Worm (Caenorhabditis elegans) whole organism, L1 larva: Measurements from ENCODE around the gene gst-23.
A peak's percentile ranks its signal among the peaks of the same experiment; 100 is the strongest.

Experiments used
- C04F5.9 ChIP-seq: sonication (generic microtip); optimal IDR thresholded peaks from 2 replicates; lab custom pipeline; 2016; ENCODE audit warnings: missing genetic modification characterization, missing compliant biosample characterization
- aha-1 ChIP-seq: fragments of 150-350 bp; optimal IDR thresholded peaks from 2 replicates; lab custom pipeline; 2014; ENCODE audit warnings: missing biosample characterization, missing genetic modification characterization
- aly-2 ChIP-seq: fragments of 150-350 bp; optimal IDR thresholded peaks from 2 replicates; lab custom pipeline; 2014; ENCODE audit warnings: missing biosample characterization, missing genetic modification characterization
- ama-1 ChIP-seq: fragments of 150-350 bp; optimal IDR thresholded peaks from 2 replicates; lab custom pipeline; 2014
- blmp-1 ChIP-seq: fragments of 150-350 bp; optimal IDR thresholded peaks from 2 replicates; lab custom pipeline; 2014; ENCODE audit warnings: missing biosample characterization, missing genetic modification characterization
- ceh-63 ChIP-seq: fragments of 200-800 bp; sonication (Bioruptor generic); optimal IDR thresholded peaks from 2 replicates; lab custom pipeline; 2018; ENCODE audit warnings: mild to moderate bottlenecking, missing genetic modification characterization, missing compliant biosample characterization
- ceh-8 ChIP-seq: fragments of 200-800 bp; sonication (Bioruptor generic); optimal IDR thresholded peaks from 2 replicates; lab custom pipeline; 2018; ENCODE audit warnings: mild to moderate bottlenecking, missing genetic modification characterization, moderate library complexity, missing compliant biosample characterization
- ceh-82 ChIP-seq, 3 experiments: fragments of 150-350 bp in 1 of 3; sonication (generic microtip) in 2 of 3; optimal IDR thresholded peaks; 2 replicates each; lab custom pipeline; 2014 to 2017; ENCODE audit warnings: missing biosample characterization in 3 of 3, missing genetic modification characterization in 3 of 3
- ceh-88 ChIP-seq: fragments of 200-800 bp; sonication (Bioruptor generic); IDR thresholded peaks from 2 replicates; pipeline ENCODE4 v1.3.6; 2022; ENCODE audit warnings: missing genetic modification characterization, missing compliant biosample characterization
- ceh-90 ChIP-seq: sonication (generic microtip); optimal IDR thresholded peaks from 2 replicates; lab custom pipeline; 2016; ENCODE audit warnings: missing genetic modification characterization, missing compliant biosample characterization
- ces-1 ChIP-seq: fragments of 150-350 bp; optimal IDR thresholded peaks from 2 replicates; lab custom pipeline; 2014; ENCODE audit warnings: missing biosample characterization, missing genetic modification reagents, missing genetic modification characterization
- dpl-1 ChIP-seq, 3 experiments: fragments of 150-350 bp in 2 of 3; sonication (generic microtip) in 1 of 3; optimal IDR thresholded peaks; 2 replicates each; lab custom pipeline; 2014 to 2017; ENCODE audit warnings: missing biosample characterization in 3 of 3, missing genetic modification characterization in 3 of 3, missing genetic modification reagents in 3 of 3
- dsc-1 ChIP-seq: sonication (generic microtip); optimal IDR thresholded peaks from 2 replicates; lab custom pipeline; 2016; ENCODE audit warnings: mild to moderate bottlenecking, missing genetic modification characterization, missing compliant biosample characterization
- efl-1 ChIP-seq, 4 experiments: fragments of 150-350 bp; optimal IDR thresholded peaks in 3 of 4; peaks in 1 of 4; 1 replicate in 1 of 4; 2 replicates in 3 of 4; lab custom pipeline; 2014; ENCODE audit warnings: missing biosample characterization in 2 of 4, missing genetic modification characterization in 2 of 4, missing genetic modification reagents in 2 of 4
- egl-13 ChIP-seq: sonication (generic microtip); optimal IDR thresholded peaks from 2 replicates; lab custom pipeline; 2016; ENCODE audit warnings: missing genotype, missing genetic modification reagents, missing genetic modification characterization, missing compliant biosample characterization
- egl-27 ChIP-seq, 2 experiments: fragments of 150-350 bp in 1 of 2; sonication (generic microtip); optimal IDR thresholded peaks; 3 replicates each; lab custom pipeline; 2017 to 2018; ENCODE audit warnings: missing biosample characterization in 2 of 2, missing genetic modification characterization in 2 of 2, missing genetic modification reagents in 2 of 2
- elt-2 ChIP-seq: sonication (generic microtip); optimal IDR thresholded peaks from 2 replicates; lab custom pipeline; 2016; ENCODE audit warnings: missing genetic modification characterization, mild to moderate bottlenecking, inconsistent platforms, missing compliant biosample characterization, missing genetic modification reagents
- fkh-10 ChIP-seq: sonication (generic microtip); optimal IDR thresholded peaks from 2 replicates; lab custom pipeline; 2017; ENCODE audit warnings: missing biosample characterization, missing genetic modification reagents, missing genetic modification characterization
- grh-1 ChIP-seq: fragments of 200-800 bp; sonication (Bioruptor generic); IDR thresholded peaks from 2 replicates; pipeline ENCODE4 v1.3.6; 2022; ENCODE audit warnings: missing genetic modification reagents, missing genetic modification characterization, missing compliant biosample characterization
- hlh-4 ChIP-seq: sonication (generic microtip); optimal IDR thresholded peaks from 2 replicates; lab custom pipeline; 2016; ENCODE audit warnings: mild to moderate bottlenecking, missing genetic modification characterization, missing compliant biosample characterization
- hpl-2 ChIP-seq: fragments of 150-350 bp; optimal IDR thresholded peaks from 2 replicates; lab custom pipeline; 2014; ENCODE audit warnings: missing biosample characterization, missing genetic modification reagents, missing genetic modification characterization
- irx-1 ChIP-seq: sonication (generic microtip); optimal IDR thresholded peaks from 2 replicates; lab custom pipeline; 2016; ENCODE audit warnings: missing genetic modification characterization, missing compliant biosample characterization
- jun-1 ChIP-seq: fragments of 150-350 bp; optimal IDR thresholded peaks from 2 replicates; lab custom pipeline; 2014; ENCODE audit warnings: missing biosample characterization, missing genetic modification reagents, missing genetic modification characterization
- lin-14 ChIP-seq: fragments of 200-800 bp; sonication (Bioruptor generic); optimal IDR thresholded peaks from 2 replicates; lab custom pipeline; 2018; ENCODE audit warnings: mild to moderate bottlenecking, missing genetic modification characterization, moderate library complexity, missing compliant biosample characterization
- lin-35 ChIP-seq, 2 experiments: fragments of 150-350 bp; optimal IDR thresholded peaks; 2 replicates each; lab custom pipeline; 2014; ENCODE audit warnings: missing biosample characterization in 2 of 2, missing genetic modification characterization in 2 of 2, missing genetic modification reagents in 2 of 2
- mab-9 ChIP-seq: fragments of 200-800 bp; sonication (Bioruptor generic); IDR thresholded peaks from 2 replicates; pipeline ENCODE4 v1.3.6; 2022; ENCODE audit warnings: missing genetic modification reagents, missing genetic modification characterization, missing compliant biosample characterization
- nhr-11 ChIP-seq: fragments of 150-350 bp; optimal IDR thresholded peaks from 2 replicates; lab custom pipeline; 2014; ENCODE audit warnings: missing biosample characterization, missing genetic modification characterization
- nhr-19 ChIP-seq: fragments of 200-800 bp; sonication (Bioruptor generic); conservative IDR thresholded peaks from 2 replicates; pipeline ENCODE4 v1.3.6; 2022; ENCODE audit warnings: missing genetic modification characterization, missing compliant biosample characterization
- nhr-20 ChIP-seq: sonication (generic microtip); optimal IDR thresholded peaks from 2 replicates; lab custom pipeline; 2016; ENCODE audit warnings: mild to moderate bottlenecking, missing genetic modification characterization, missing compliant biosample characterization
- nhr-28 ChIP-seq: fragments of 150-350 bp; optimal IDR thresholded peaks from 2 replicates; lab custom pipeline; 2014; ENCODE audit warnings: missing biosample characterization, missing genetic modification characterization
- nhr-71 ChIP-seq: sonication (generic microtip); optimal IDR thresholded peaks from 2 replicates; lab custom pipeline; 2016; ENCODE audit warnings: mild to moderate bottlenecking, missing genetic modification characterization, moderate library complexity, missing compliant biosample characterization
- nhr-76 ChIP-seq: sonication (generic microtip); optimal IDR thresholded peaks from 2 replicates; lab custom pipeline; 2017; ENCODE audit warnings: missing biosample characterization, missing genetic modification characterization
- nhr-85 ChIP-seq: sonication (generic microtip); peaks from one replicate; lab custom pipeline; 2016; ENCODE audit warnings: missing genetic modification characterization, inconsistent platforms, missing compliant biosample characterization
- pax-3 ChIP-seq: fragments of 200-800 bp; sonication (Bioruptor generic); optimal IDR thresholded peaks from 2 replicates; lab custom pipeline; 2018; ENCODE audit warnings: mild to moderate bottlenecking, missing genetic modification characterization, moderate library complexity, missing compliant biosample characterization
- pqm-1 ChIP-seq: sonication (generic microtip); optimal IDR thresholded peaks from 3 replicates; lab custom pipeline; 2017; ENCODE audit warnings: missing biosample characterization, missing genetic modification characterization
- rnt-1 ChIP-seq: sonication (generic microtip); optimal IDR thresholded peaks from 2 replicates; lab custom pipeline; 2016; ENCODE audit warnings: mild to moderate bottlenecking, missing genetic modification characterization, moderate library complexity, missing compliant biosample characterization
- skn-1 ChIP-seq: fragments of 150-350 bp; optimal IDR thresholded peaks from 2 replicates; lab custom pipeline; 2014; ENCODE audit warnings: missing biosample characterization, missing genetic modification characterization
- snu-23 ChIP-seq: sonication (generic microtip); optimal IDR thresholded peaks from 2 replicates; lab custom pipeline; 2016; ENCODE audit warnings: missing genetic modification characterization, missing compliant biosample characterization
- tbx-2 ChIP-seq: sonication (generic microtip); optimal IDR thresholded peaks from 2 replicates; lab custom pipeline; 2016; ENCODE audit warnings: missing genetic modification characterization, missing compliant biosample characterization
- tlp-1 ChIP-seq: fragments of 150-350 bp; optimal IDR thresholded peaks from 2 replicates; lab custom pipeline; 2014; ENCODE audit warnings: missing biosample characterization, missing genetic modification characterization
- unc-130 ChIP-seq: fragments of 150-350 bp; optimal IDR thresholded peaks from 2 replicates; lab custom pipeline; 2017; ENCODE audit warnings: missing biosample characterization, missing genetic modification characterization, inconsistent platforms
- unc-30 ChIP-seq: sonication (generic microtip); optimal IDR thresholded peaks from 2 replicates; lab custom pipeline; 2017; ENCODE audit warnings: missing biosample characterization, missing genetic modification characterization
- unc-98 ChIP-seq: fragments of 200-800 bp; sonication (Bioruptor generic); IDR thresholded peaks from 2 replicates; pipeline ENCODE4 v1.3.6; 2022; ENCODE audit warnings: missing genetic modification characterization, missing compliant biosample characterization
- ztf-4 ChIP-seq: fragments of 150-350 bp; optimal IDR thresholded peaks from 2 replicates; lab custom pipeline; 2014; ENCODE audit warnings: missing biosample characterization, missing genetic modification characterization

Gene gst-23

DNA sequence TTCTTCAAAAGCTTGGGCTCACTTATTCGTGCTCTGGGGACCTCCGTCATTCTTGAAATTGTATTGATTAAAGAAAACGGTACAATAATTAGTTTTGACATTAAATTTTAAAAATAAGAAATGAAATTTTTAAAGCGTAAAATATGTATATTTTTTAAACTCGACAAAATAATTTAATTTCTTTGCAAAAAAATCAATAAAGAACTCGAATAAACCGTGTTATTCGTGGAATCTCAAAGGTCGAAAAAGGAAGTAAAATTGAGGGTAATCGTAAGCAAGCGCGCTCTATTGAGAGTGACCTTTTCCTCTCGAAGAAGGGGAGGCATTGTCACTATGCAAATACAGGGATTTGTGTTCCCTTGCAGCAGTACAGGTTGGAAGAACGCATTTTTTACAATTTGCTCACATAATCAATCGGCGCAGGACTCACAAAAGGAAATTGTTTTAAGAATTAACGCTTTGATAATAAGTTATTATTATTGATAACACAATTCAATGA lies 48.1 kb upstream of the gst-23 start, which contains the start of gene Y73C8B.2 (continued):
- TF ChIP-seq efl-1 (optimal IDR thresholded peaks at IDR 0.05; lab: Kevin White, UChicago) (peak; percentile 17 to 35), efl-1 (GFP tag; optimal IDR thresholded peaks at IDR 0.05 in 1 of 2; lab: Kevin White, UChicago) (peak; percentile 31 to 45), snu-23 (peak; percentile 28), pqm-1 (tag; lab: Kevin White, UChicago) (no peak), tlp-1 (tag; lab: Kevin White, UChicago) (no peak), C04F5.9 (no peak), nhr-76 (tag; lab: Kevin White, UChicago) (no peak), dsc-1 (tag; lab: Kevin White, UChicago) (no peak), pax-3 (no peak), ceh-88 (no peak), ceh-90 (tag; lab: Kevin White, UChicago) (no peak), aha-1 (tag; lab: Kevin White, UChicago) (no peak), blmp-1 (tag; lab: Kevin White, UChicago) (peak; percentile 42), aly-2 (tag; lab: Kevin White, UChicago) (no peak), nhr-28 (tag; lab: Kevin White, UChicago) (no peak), ceh-63 (GFP tag; lab: Kevin White, UChicago) (no peak), nhr-71 (tag; lab: Kevin White, UChicago) (peak; percentile 39), egl-13 (tag; lab: Kevin White, UChicago) (no peak), lin-14 (GFP tag; lab: Kevin White, UChicago) (peak; percentile 76), skn-1 (tag; lab: Kevin White, UChicago) (peak; percentile 11), ama-1 (lab: Kevin White, UChicago) (no peak), dpl-1 (GFP tag; optimal IDR thresholded peaks at IDR 0.05; lab: Kevin White, UChicago) (peak in 1 of 3 experiments; percentile 67), nhr-85 (tag; lab: Kevin White, UChicago) (peak; percentile 45), mab-9 (GFP tag; lab: Robert Waterston, UW) (no peak), unc-130 (tag; lab: Kevin White, UChicago) (no peak), hpl-2 (GFP tag; lab: Kevin White, UChicago) (no peak), ces-1 (GFP tag; lab: Kevin White, UChicago) (no peak), jun-1 (no peak), elt-2 (tag; lab: Kevin White, UChicago) (no peak)

DNA sequence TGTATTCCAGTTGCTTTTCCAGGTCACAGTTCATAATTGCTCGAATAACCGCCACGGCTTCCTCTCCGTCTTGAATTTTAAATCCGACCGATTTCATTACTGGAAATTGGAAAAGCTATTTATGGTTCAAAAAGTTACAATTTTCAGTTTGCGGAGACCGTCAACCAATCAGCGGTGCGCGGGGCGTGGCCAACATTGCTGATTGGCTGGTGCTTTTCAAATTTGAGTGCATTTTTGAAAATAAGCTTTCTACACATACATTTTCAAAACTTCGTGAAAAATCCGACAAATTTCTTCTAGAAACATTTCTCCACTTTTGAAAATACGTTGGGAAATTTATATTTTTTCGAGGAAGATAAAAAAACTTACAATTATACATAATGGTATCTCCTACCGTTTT lies 47.3 kb upstream of the gst-23 start:
- TF ChIP-seq aha-1 (tag; lab: Kevin White, UChicago) (no peak), irx-1 (tag; lab: Kevin White, UChicago) (no peak), egl-27 (tag; optimal IDR thresholded peaks at IDR 0.05; lab: Kevin White, UChicago) (no peak), fkh-10 (GFP tag; lab: Kevin White, UChicago) (no peak), nhr-19 (GFP tag; lab: Robert Waterston, UW) (no peak), snu-23 (no peak)

DNA sequence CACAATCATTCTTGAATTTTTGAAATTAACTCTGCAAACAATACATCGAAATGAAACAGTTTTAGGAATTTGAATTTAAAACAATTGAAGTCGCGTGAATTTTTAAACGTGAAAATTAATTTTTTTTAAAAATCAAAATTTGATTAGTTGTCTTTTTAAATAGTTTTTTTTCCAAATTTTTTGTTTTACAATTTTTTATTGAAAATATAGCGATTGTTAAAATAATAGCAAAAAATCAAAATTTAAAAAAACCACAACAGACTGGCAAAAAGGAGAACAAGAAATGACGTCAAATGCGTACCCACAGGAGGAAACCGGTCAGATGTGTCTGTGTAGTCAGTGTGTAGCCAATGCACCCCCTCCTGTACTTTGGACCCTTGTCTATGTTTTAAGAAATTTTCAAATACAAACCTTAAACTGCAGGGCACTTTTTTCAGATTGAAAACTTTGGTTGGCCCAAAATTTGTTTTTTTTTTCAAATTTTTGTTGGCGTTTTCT lies 46.2 kb upstream of the gst-23 start, which contains the start of the genes Y73C8B.1 and Y73C8B.5:
TSS of gene Y73C8B.1 (minus strand) at position 51 of the 498 bp plus-strand sequence.
TSS of gene Y73C8B.5 (plus strand) at position 437 of the 498 bp plus-strand sequence.
- no peak for TF ChIP-seq tbx-2 (tag; lab: Kevin White, UChicago)
- TF ChIP-seq dpl-1 (GFP tag; optimal IDR thresholded peaks at IDR 0.05; lab: Kevin White, UChicago): no peak
- TF ChIP-seq rnt-1 (tag; lab: Kevin White, UChicago): no peak
- TF ChIP-seq skn-1 (tag; lab: Kevin White, UChicago): no peak
- TF ChIP-seq unc-30 (tag; lab: Kevin White, UChicago): no peak
- no peak for TF ChIP-seq ceh-82 (tag; optimal IDR thresholded peaks at IDR 0.05; lab: Kevin White, UChicago)
- TF ChIP-seq snu-23: peak; percentile 8
- TF ChIP-seq nhr-28 (tag; lab: Kevin White, UChicago): no peak
- TF ChIP-seq ztf-4: no peak
- no peak for TF ChIP-seq irx-1 (tag; lab: Kevin White, UChicago)
- TF ChIP-seq nhr-11 (tag; lab: Kevin White, UChicago): peak; percentile 42
- no peak for TF ChIP-seq unc-98 (GFP tag; lab: Robert Waterston, UW)
- TF ChIP-seq nhr-20: peak; percentile 33
- TF ChIP-seq hlh-4 (tag; lab: Kevin White, UChicago): no peak
- peak; percentile 61 for TF ChIP-seq grh-1 (GFP tag; lab: Robert Waterston, UW)
- no peak for TF ChIP-seq aha-1 (tag; lab: Kevin White, UChicago)
- TF ChIP-seq nhr-85 (tag; lab: Kevin White, UChicago): peak; percentile 2
- TF ChIP-seq nhr-71 (tag; lab: Kevin White, UChicago): peak; percentile 29
- TF ChIP-seq ceh-8 (GFP tag; lab: Kevin White, UChicago): no peak
- peak in 1 of 2 experiments; percentile 45 for TF ChIP-seq lin-35 (GFP tag; optimal IDR thresholded peaks at IDR 0.05; lab: Kevin White, UChicago)
